Worm (Caenorhabditis elegans) whole organism, mixed stage, embryonic: ENCODE results near the gene memi-3.
"Not testable (repeated sequence)": the region's sequence is repeated elsewhere in the genome, so short reads cannot be mapped to it uniquely, and the experiment has no call there.

ENCODE experiments used
- M03D4.4 ChIP-seq: sonication (generic microtip); optimal IDR thresholded peaks from 2 replicates; lab custom pipeline; 2017; ENCODE audit warnings: mild to moderate bottlenecking, missing genetic modification characterization, missing compliant biosample characterization
- bed-3 ChIP-seq: fragments of 200-800 bp; sonication (Bioruptor generic); optimal IDR thresholded peaks from 3 replicates; lab custom pipeline; 2018; ENCODE audit warnings: mild to moderate bottlenecking, missing genetic modification characterization, moderate library complexity, missing compliant biosample characterization
- blmp-1 ChIP-seq: fragments of 150-350 bp; optimal IDR thresholded peaks from 2 replicates; lab custom pipeline; 2014; ENCODE audit warnings: missing biosample characterization, missing genetic modification characterization
- ceh-43 ChIP-seq: fragments of 200-800 bp; sonication (Bioruptor generic); optimal IDR thresholded peaks from 2 replicates; lab custom pipeline; 2018; ENCODE audit warnings: mild to moderate bottlenecking, missing genetic modification characterization, moderate library complexity, missing compliant biosample characterization
- ceh-83 ChIP-seq: fragments of 200-800 bp; sonication (Bioruptor generic); optimal IDR thresholded peaks from 2 replicates; lab custom pipeline; 2018; ENCODE audit warnings: mild to moderate bottlenecking, missing genetic modification characterization, missing compliant biosample characterization
- cnd-1 ChIP-seq: fragments of 200-800 bp; sonication (Bioruptor generic); optimal IDR thresholded peaks from 2 replicates; lab custom pipeline; 2018; ENCODE audit warnings: mild to moderate bottlenecking, missing genetic modification characterization, missing compliant biosample characterization
- drap-1 ChIP-seq: fragments of 200-800 bp; sonication (Bioruptor generic); optimal IDR thresholded peaks from 3 replicates; lab custom pipeline; 2018; ENCODE audit warnings: mild to moderate bottlenecking, missing genetic modification characterization, missing compliant biosample characterization
- elt-3 ChIP-seq: fragments of 150-350 bp; optimal IDR thresholded peaks from 2 replicates; lab custom pipeline; 2014; ENCODE audit warnings: missing biosample characterization, missing genetic modification characterization
- flh-1 ChIP-seq: fragments of 200-800 bp; sonication (Bioruptor generic); optimal IDR thresholded peaks from 2 replicates; lab custom pipeline; 2018; ENCODE audit warnings: mild to moderate bottlenecking, missing genetic modification characterization, moderate library complexity, missing compliant biosample characterization
- ham-2 ChIP-seq: fragments of 200-800 bp; sonication (Bioruptor generic); optimal IDR thresholded peaks from 2 replicates; lab custom pipeline; 2018; ENCODE audit warnings: mild to moderate bottlenecking, missing genetic modification characterization, missing compliant biosample characterization
- lin-13 ChIP-seq: fragments of 150-350 bp; optimal IDR thresholded peaks from 2 replicates; lab custom pipeline; 2014; ENCODE audit warnings: missing biosample characterization, missing genetic modification characterization
- lin-32 ChIP-seq: fragments of 200-800 bp; sonication (Bioruptor generic); optimal IDR thresholded peaks from 2 replicates; lab custom pipeline; 2018; ENCODE audit warnings: mild to moderate bottlenecking, missing genetic modification characterization, missing compliant biosample characterization
- lsy-2 ChIP-seq: fragments of 150-350 bp; optimal IDR thresholded peaks from 2 replicates; lab custom pipeline; 2014; ENCODE audit warnings: missing biosample characterization, missing genetic modification characterization
- mab-5 ChIP-seq: fragments of 150-350 bp; optimal IDR thresholded peaks from 2 replicates; lab custom pipeline; 2014; ENCODE audit warnings: missing biosample characterization, missing genetic modification characterization
- mep-1 ChIP-seq: fragments of 150-350 bp; optimal IDR thresholded peaks from 2 replicates; lab custom pipeline; 2017; ENCODE audit warnings: missing biosample characterization, missing genetic modification reagents, missing genetic modification characterization, inconsistent platforms
- nhr-237 ChIP-seq: fragments of 150-350 bp; optimal IDR thresholded peaks from 2 replicates; lab custom pipeline; 2014; ENCODE audit warnings: missing biosample characterization, missing genetic modification characterization
- nhr-28 ChIP-seq: fragments of 150-350 bp; optimal IDR thresholded peaks from 2 replicates; lab custom pipeline; 2014; ENCODE audit warnings: missing biosample characterization, missing genetic modification characterization
- nhr-76 ChIP-seq: sonication (generic microtip); optimal IDR thresholded peaks from 2 replicates; lab custom pipeline; 2017; ENCODE audit warnings: missing biosample characterization, missing genetic modification characterization
- pha-4 ChIP-seq: fragments of 150-350 bp; optimal IDR thresholded peaks from 2 replicates; lab custom pipeline; 2018; ENCODE audit warnings: missing biosample characterization, missing genetic modification reagents, missing genetic modification characterization
- sem-2 ChIP-seq: fragments of 200-800 bp; sonication (Bioruptor generic); optimal IDR thresholded peaks from 2 replicates; lab custom pipeline; 2018; ENCODE audit warnings: mild to moderate bottlenecking, missing genetic modification characterization, missing compliant biosample characterization
- sptf-1 ChIP-seq: sonication (generic microtip); optimal IDR thresholded peaks from 2 replicates; lab custom pipeline; 2017; ENCODE audit warnings: mild to moderate bottlenecking, missing genetic modification characterization, moderate library complexity, missing compliant biosample characterization
- tbx-8 ChIP-seq: fragments of 200-800 bp; sonication (Bioruptor generic); optimal IDR thresholded peaks from 2 replicates; lab custom pipeline; 2018; ENCODE audit warnings: mild to moderate bottlenecking, missing genetic modification characterization, moderate library complexity, missing compliant biosample characterization
- unc-120 ChIP-seq: sonication (generic microtip); optimal IDR thresholded peaks from 2 replicates; lab custom pipeline; 2017; ENCODE audit warnings: missing genetic modification characterization, missing compliant biosample characterization; ENCODE audit not compliant: poor library complexity, severe bottlenecking
- unc-39 ChIP-seq: fragments of 150-350 bp; optimal IDR thresholded peaks from 2 replicates; lab custom pipeline; 2014; ENCODE audit warnings: missing biosample characterization, missing genetic modification characterization
- unc-62 ChIP-seq: fragments of 150-350 bp; optimal IDR thresholded peaks from 2 replicates; lab custom pipeline; 2014; ENCODE audit warnings: missing biosample characterization, missing genetic modification reagents, missing genetic modification characterization
- ztf-11 ChIP-seq: fragments of 150-350 bp; optimal IDR thresholded peaks from 2 replicates; lab custom pipeline; 2014; ENCODE audit warnings: missing biosample characterization, missing genetic modification characterization

Gene memi-3

DNA sequence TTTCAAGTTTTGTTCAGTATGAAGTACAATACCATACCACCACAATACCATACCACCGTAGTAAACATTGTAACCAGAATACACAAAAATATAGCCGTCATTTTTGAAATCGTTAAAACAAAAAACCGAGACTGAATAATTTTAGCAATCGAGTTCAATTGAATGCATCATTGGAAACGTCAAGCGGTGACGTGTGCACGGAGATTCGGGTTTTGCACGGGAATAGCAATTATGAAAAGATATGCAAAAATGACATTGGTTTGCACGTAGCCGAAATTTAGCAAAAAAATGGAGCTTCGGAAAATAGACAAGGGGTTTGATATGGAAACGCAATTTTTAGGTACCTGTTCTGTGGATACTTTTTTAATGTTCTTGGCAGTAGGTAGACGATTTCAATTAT lies 11.8 kb upstream of the memi-3 start, which contains the start of gene F22B3.10:
Gene F22B3.10 (minus strand): TSS at position 101 of the 400 bp plus-strand sequence.
- TF ChIP-seq ztf-11: no peak
- no peak for TF ChIP-seq cnd-1 (tag; lab: Kevin White, UChicago)
- TF ChIP-seq mab-5 (tag; lab: Kevin White, UChicago): no peak
- no peak for TF ChIP-seq ham-2 (GFP tag; lab: Kevin White, UChicago)

DNA sequence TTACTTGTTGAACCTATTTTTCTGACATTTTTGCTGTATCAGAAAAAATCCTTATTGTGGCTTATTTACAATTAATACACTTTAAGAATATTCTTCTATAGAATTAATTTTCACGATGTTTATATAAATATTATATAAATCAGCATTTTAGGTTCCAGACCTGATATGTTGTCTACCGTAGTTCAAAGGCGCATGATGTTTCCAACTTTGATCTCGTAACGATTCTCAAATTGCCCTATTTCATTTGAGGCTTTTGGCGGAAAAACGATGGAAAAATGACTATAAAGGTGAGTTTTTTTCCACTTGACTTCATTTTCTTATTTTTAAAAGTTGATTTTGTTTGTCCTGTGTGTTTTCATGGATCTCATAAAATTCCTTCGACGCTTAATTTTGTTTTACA lies 6.9 kb upstream of the memi-3 start, which contains the start of gene gfat-2:
Gene gfat-2 (plus strand): TSS at position 145 of the 400 bp plus-strand sequence.
- TF ChIP-seq mab-5 (tag; lab: Kevin White, UChicago): no peak
- no peak for TF ChIP-seq lin-32 (GFP tag; lab: Kevin White, UChicago)
- no peak for TF ChIP-seq lsy-2 (tag; lab: Kevin White, UChicago)
- no peak for TF ChIP-seq lin-13 (tag; lab: Kevin White, UChicago)
- TF ChIP-seq tbx-8 (GFP tag; lab: Kevin White, UChicago): no peak
- no peak for TF ChIP-seq drap-1 (GFP tag; lab: Kevin White, UChicago)
- no peak for TF ChIP-seq flh-1 (GFP tag; lab: Kevin White, UChicago)
- TF ChIP-seq ztf-11: no peak
- no peak for TF ChIP-seq unc-39 (tag; lab: Kevin White, UChicago)
- no peak for TF ChIP-seq mep-1 (tag; lab: Kevin White, UChicago)
- no peak for TF ChIP-seq sptf-1 (tag; lab: Kevin White, UChicago)
- TF ChIP-seq unc-120 (tag; lab: Kevin White, UChicago): no peak
- TF ChIP-seq elt-3 (tag; lab: Kevin White, UChicago): no peak
- TF ChIP-seq sem-2 (GFP tag; lab: Kevin White, UChicago): no peak

ce11 chrIV:11406744-11407690 lies 3.9 kb upstream of the memi-3 start, which contains the start of the genes his-63 and his-64:
his-63 (minus strand) TSS chrIV:11406861.
his-64 (plus strand) TSS chrIV:11407116.
- TF ChIP-seq lin-13 (tag; lab: Kevin White, UChicago) (peak; percentile 31), tbx-8 (GFP tag; lab: Kevin White, UChicago) (peak; percentile 12), cnd-1 (tag; lab: Kevin White, UChicago) (peak; percentile 52), sem-2 (GFP tag; lab: Kevin White, UChicago) (peak; percentile 42), M03D4.4 (peak; percentile 3)
- TF ChIP-seq, all 35 proteins: peak for 5; not testable (repeated sequence) for 30

ce11 chrIV:11401482-11401881 lies 1.7 kb downstream of the memi-3 start:
- TF ChIP-seq ceh-43 (GFP tag; lab: Kevin White, UChicago) (no peak), unc-62 (no peak), ztf-11 (no peak), drap-1 (GFP tag; lab: Kevin White, UChicago) (no peak), sptf-1 (tag; lab: Kevin White, UChicago) (no peak), nhr-76 (no peak), blmp-1 (no peak), bed-3 (GFP tag; lab: Kevin White, UChicago) (no peak), pha-4 (tag; lab: Kevin White, UChicago) (no peak), nhr-237 (tag; lab: Kevin White, UChicago) (no peak), elt-3 (tag; lab: Kevin White, UChicago) (no peak), nhr-28 (tag; lab: Kevin White, UChicago) (no peak), lsy-2 (tag; lab: Kevin White, UChicago) (no peak), ceh-83 (GFP tag; lab: Kevin White, UChicago) (no peak)

- not testable (repeated sequence) for TF ChIP-seq nhr-76; elt-3 (tag; lab: Kevin White, UChicago); nhr-237 (tag; lab: Kevin White, UChicago)
Measured at ce11 chrIV:11398267-11398825, 4.8 kb downstream of the memi-3 start, which contains the start of gene dsl-6. dsl-6 (minus strand) TSS chrIV:11398317.
